Worm (Caenorhabditis elegans) whole organism, midembryonic: ENCODE measurements around the gene cyp-13A3.

Experiments used
- cog-1 ChIP-seq: sonication (generic microtip); optimal IDR thresholded peaks from 2 replicates; lab custom pipeline; 2016; ENCODE audit warnings: missing genetic modification characterization, missing compliant biosample characterization
- flt-1 ChIP-seq: fragments of 200-800 bp; sonication (Bioruptor generic); IDR thresholded peaks from 2 replicates; pipeline ENCODE4 v1.3.6; 2022; ENCODE audit warnings: missing genetic modification characterization, missing compliant biosample characterization
- klf-2 ChIP-seq: fragments of 200-800 bp; sonication (Bioruptor generic); conservative IDR thresholded peaks from 2 replicates; pipeline ENCODE4 v1.3.6; 2022; ENCODE audit warnings: missing genetic modification reagents, missing genetic modification characterization, missing compliant biosample characterization
- ref-1 ChIP-seq: fragments of 200-800 bp; sonication (Bioruptor generic); conservative IDR thresholded peaks from 2 replicates; pipeline ENCODE4 v1.3.6; 2022; ENCODE audit warnings: missing genetic modification reagents, missing genetic modification characterization, missing compliant biosample characterization
- tab-1 ChIP-seq: fragments of 200-800 bp; sonication (Bioruptor generic); IDR thresholded peaks from 2 replicates; pipeline ENCODE4 v1.3.6; 2022; ENCODE audit warnings: missing genetic modification characterization, missing compliant biosample characterization
- ztf-29 ChIP-seq: fragments of 200-800 bp; sonication (Bioruptor generic); IDR thresholded peaks from 2 replicates; pipeline ENCODE4 v1.3.6; 2022; ENCODE audit warnings: missing genetic modification reagents, missing genetic modification characterization, missing compliant biosample characterization

DNA sequence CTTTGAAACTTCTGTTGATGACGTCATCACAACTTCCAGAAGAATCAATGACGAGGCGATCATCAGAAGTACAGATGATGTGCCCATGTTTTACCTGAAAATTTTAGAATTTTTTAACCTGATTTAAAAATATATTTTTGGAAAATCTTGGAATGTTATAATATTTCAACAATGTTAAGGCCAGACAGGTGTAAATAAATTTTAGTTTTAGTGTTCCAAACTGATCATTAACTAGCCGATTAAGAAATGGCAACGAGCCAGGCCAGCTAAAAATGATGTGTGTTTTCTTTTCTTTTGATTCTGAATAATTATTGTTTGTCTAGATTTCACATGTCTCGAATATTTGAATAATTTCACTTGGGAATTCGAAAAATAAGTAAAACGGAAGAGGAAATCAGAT is 17.3 kb downstream of the cyp-13A3 start, which contains the start of gene T10B9.9:
- TF ChIP-seq flt-1 (GFP tag; lab: Robert Waterston, UW) (no peak), ref-1 (GFP tag; lab: Robert Waterston, UW) (no peak), tab-1 (GFP tag; lab: Robert Waterston, UW) (no peak), cog-1 (tag; lab: Kevin White, UChicago) (no peak), ztf-29 (no peak), klf-2 (GFP tag; lab: Robert Waterston, UW) (no peak)
